Worm (Caenorhabditis elegans): ENCODE measurements around the gene dmd-6.

DNA sequence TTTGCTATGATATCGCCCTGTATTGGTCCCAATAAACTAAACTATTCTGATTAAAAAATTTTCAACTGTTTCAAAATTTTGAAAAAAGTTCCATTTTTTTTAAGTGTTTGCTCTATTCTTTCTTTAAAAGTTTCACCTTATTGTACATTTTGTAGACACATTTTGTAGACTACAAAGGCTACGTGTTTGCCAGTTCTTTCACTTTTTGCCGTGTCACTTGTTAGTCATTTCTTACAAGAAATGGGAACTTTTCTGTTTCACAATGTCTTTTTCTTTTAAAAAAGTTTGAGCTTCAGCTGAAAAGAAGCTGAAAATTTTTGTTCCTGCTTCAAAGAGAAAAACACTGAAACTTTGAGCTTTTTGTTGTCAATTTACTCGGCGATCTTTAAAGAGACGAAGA is 656 bp downstream of the dmd-6 start:
- TF ChIP-seq W03F9.2 (tag; optimal IDR thresholded peaks at IDR 0.05) (no peak), dao-5 (tag; optimal IDR thresholded peaks at IDR 0.05) (no peak), him-1 (tag; optimal IDR thresholded peaks at IDR 0.05) (no peak)

Measured in whole organism, L4/young adult.